Worm (Caenorhabditis elegans): ENCODE measurements around the gene Y1A5A.1.

DNA sequence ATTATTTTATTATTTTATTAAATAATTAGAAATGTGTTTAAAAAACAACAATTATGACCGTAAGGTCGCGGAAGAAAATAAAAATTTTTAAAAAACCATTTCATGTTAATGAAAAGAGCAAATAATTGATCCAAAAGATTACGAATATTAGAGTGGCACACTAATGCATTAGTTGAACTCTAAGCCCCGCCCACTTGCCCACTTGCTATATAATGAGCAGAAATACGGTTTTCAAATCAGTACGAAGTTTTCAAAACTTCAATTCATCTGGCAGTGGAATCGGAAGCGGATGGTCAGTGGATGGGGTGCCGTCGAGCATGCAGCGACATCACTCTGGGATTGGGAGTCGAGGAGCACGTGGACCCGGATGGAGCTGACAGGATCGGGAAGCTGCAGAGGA is 1.3 kb upstream of the Y1A5A.1 start, which contains the start of gene C36E8.6:
- TF ChIP-seq ama-1 (optimal IDR thresholded peaks at IDR 0.05) (no peak), flt-1 (GFP tag; IDR thresholded peaks at IDR 0.05) (no peak), ceh-13 (GFP tag; optimal IDR thresholded peaks at IDR 0.05) (no peak), B0310.2 (tag; optimal IDR thresholded peaks at IDR 0.05) (no peak), ceh-36 (tag; optimal IDR thresholded peaks at IDR 0.05) (no peak), sea-1 (GFP tag; conservative IDR thresholded peaks at IDR 0.05) (no peak), hnd-1 (tag; optimal IDR thresholded peaks at IDR 0.05) (no peak), tra-4 (tag; optimal IDR thresholded peaks at IDR 0.05) (no peak), aly-1 (tag; optimal IDR thresholded peaks at IDR 0.05) (no peak), pes-1 (GFP tag; IDR thresholded peaks at IDR 0.05) (no peak), ets-7 (tag; optimal IDR thresholded peaks at IDR 0.05) (no peak), tbx-11 (GFP tag; IDR thresholded peaks at IDR 0.05) (no peak), hmg-4 (GFP tag; optimal IDR thresholded peaks at IDR 0.05) (no peak)

Data from whole organism, early embryonic.